Fruit fly (Drosophila melanogaster) whole organism, embryonic: ENCODE data around the gene CG3036.

ENCODE experiments used
- ATbp ChIP-seq: fragments of 200-800 bp; sonication (Bioruptor generic); optimal IDR thresholded peaks from 2 replicates; lab custom pipeline; 2017; ENCODE audit warnings: missing biosample characterization, mild to moderate bottlenecking, missing genetic modification characterization, missing genetic modification reagents
- Aef1 ChIP-seq: fragments of 200-800 bp; sonication (Bioruptor generic); IDR thresholded peaks from 3 replicates; pipeline ENCODE4 v1.3.6; 2022; ENCODE audit warnings: missing biosample characterization, missing genetic modification characterization
- C15 ChIP-seq: fragments of 200-800 bp; sonication (Bioruptor generic); IDR thresholded peaks from 3 replicates; pipeline ENCODE4 v1.3.6; 2022; ENCODE audit warnings: missing biosample characterization, missing genetic modification characterization
- CG10267 ChIP-seq: fragments of 200-800 bp; sonication (Bioruptor generic); optimal IDR thresholded peaks from 2 replicates; lab custom pipeline; 2018; ENCODE audit warnings: missing biosample characterization, mild to moderate bottlenecking, missing genetic modification characterization, moderate library complexity
- CG10654 ChIP-seq: fragments of 200-800 bp; sonication (Bioruptor generic); optimal IDR thresholded peaks from 2 replicates; lab custom pipeline; 2016; ENCODE audit warnings: missing biosample characterization, missing genetic modification characterization
- CG11398 ChIP-seq: fragments of 200-800 bp; sonication (Bioruptor generic); optimal IDR thresholded peaks from 2 replicates; lab custom pipeline; 2016; ENCODE audit warnings: missing biosample characterization, missing genetic modification characterization
- CG15601 ChIP-seq: fragments of 200-800 bp; sonication (Bioruptor generic); optimal IDR thresholded peaks from 3 replicates; lab custom pipeline; 2019; ENCODE audit warnings: missing biosample characterization, mild to moderate bottlenecking, missing genetic modification characterization, moderate library complexity
- CG1603 ChIP-seq: fragments of 200-800 bp; sonication (Bioruptor generic); optimal IDR thresholded peaks from 2 replicates; lab custom pipeline; 2019; ENCODE audit warnings: missing biosample characterization, mild to moderate bottlenecking, missing genetic modification characterization, moderate library complexity
- CG1647 ChIP-seq: fragments of 200-800 bp; sonication (Bioruptor generic); optimal IDR thresholded peaks from 3 replicates; lab custom pipeline; 2016; ENCODE audit warnings: missing biosample characterization, missing genetic modification characterization
- CG1792 ChIP-seq: fragments of 200-800 bp; sonication (Bioruptor generic); optimal IDR thresholded peaks from 2 replicates; lab custom pipeline; 2016; ENCODE audit warnings: missing biosample characterization, missing genetic modification characterization
- CG2678 ChIP-seq: fragments of 200-800 bp; sonication (Bioruptor generic); optimal IDR thresholded peaks from 3 replicates; lab custom pipeline; 2019; ENCODE audit warnings: missing biosample characterization, mild to moderate bottlenecking, missing genetic modification characterization, moderate library complexity
- CG3281 ChIP-seq: fragments of 200-800 bp; sonication (Bioruptor generic); optimal IDR thresholded peaks from 3 replicates; lab custom pipeline; 2017; ENCODE audit warnings: missing biosample characterization, mild to moderate bottlenecking, missing genetic modification characterization
- CG4360 ChIP-seq: fragments of 200-800 bp; sonication (Bioruptor generic); IDR thresholded peaks from 2 replicates; pipeline ENCODE4 v1.3.6; 2022; ENCODE audit warnings: missing biosample characterization, missing genetic modification characterization
- CG7839 ChIP-seq: fragments of 200-800 bp; sonication (Bioruptor generic); optimal IDR thresholded peaks from 3 replicates; lab custom pipeline; 2018; ENCODE audit warnings: missing biosample characterization, mild to moderate bottlenecking, missing genetic modification characterization, moderate library complexity
- CG8359 ChIP-seq: fragments of 200-800 bp; sonication (Bioruptor generic); optimal IDR thresholded peaks from 2 replicates; lab custom pipeline; 2017; ENCODE audit warnings: missing biosample characterization, mild to moderate bottlenecking, missing genetic modification characterization, borderline replicate concordance
- CG8388 ChIP-seq: fragments of 200-800 bp; sonication (Bioruptor generic); optimal IDR thresholded peaks from 2 replicates; lab custom pipeline; 2019; ENCODE audit warnings: missing biosample characterization, mild to moderate bottlenecking, missing genetic modification characterization, moderate library complexity
- CG8924 ChIP-seq: fragments of 200-800 bp; optimal IDR thresholded peaks from 3 replicates; lab custom pipeline; 2019; ENCODE audit warnings: missing biosample characterization, mild to moderate bottlenecking, missing genetic modification characterization, moderate library complexity
- CHES-1-like ChIP-seq: fragments of 200-800 bp; sonication (Bioruptor generic); optimal IDR thresholded peaks from 2 replicates; lab custom pipeline; 2016; ENCODE audit warnings: missing biosample characterization, missing genetic modification characterization
- D19A ChIP-seq: fragments of 200-800 bp; optimal IDR thresholded peaks from 3 replicates; lab custom pipeline; 2019; ENCODE audit warnings: missing biosample characterization, mild to moderate bottlenecking, missing genetic modification characterization, moderate library complexity
- Dfd ChIP-seq, 2 experiments: fragments of >200 bp; optimal IDR thresholded peaks; 2 replicates each; lab custom pipeline; 2017; ENCODE audit warnings: missing biosample characterization in 2 of 2, missing genetic modification characterization in 2 of 2
- Fer3 ChIP-seq: fragments of 200-800 bp; sonication (Bioruptor generic); optimal IDR thresholded peaks from 2 replicates; lab custom pipeline; 2018; ENCODE audit warnings: missing biosample characterization, mild to moderate bottlenecking, missing genetic modification characterization, moderate library complexity
- Kr ChIP-seq: fragments of 200-800 bp; sonication (Bioruptor generic); optimal IDR thresholded peaks from 2 replicates; lab custom pipeline; 2017; ENCODE audit warnings: missing biosample characterization, mild to moderate bottlenecking, missing genetic modification characterization
- Med ChIP-seq: fragments of 200-800 bp; sonication (Bioruptor generic); peaks from one replicate; lab custom pipeline; 2016; ENCODE audit warnings: missing biosample characterization, missing genetic modification characterization, mild to moderate bottlenecking, inconsistent platforms, moderate library complexity
- Meics ChIP-seq: fragments of 200-800 bp; sonication (Bioruptor generic); optimal IDR thresholded peaks from 2 replicates; lab custom pipeline; 2017; ENCODE audit warnings: missing biosample characterization, mild to moderate bottlenecking, missing genetic modification characterization
- Nf-YA ChIP-seq: fragments of 200-800 bp; sonication (Bioruptor generic); IDR thresholded peaks from 2 replicates; pipeline ENCODE4 v1.3.6; 2022; ENCODE audit warnings: missing biosample characterization, missing genetic modification characterization
- Nf-YC ChIP-seq: fragments of 200-800 bp; optimal IDR thresholded peaks from 3 replicates; lab custom pipeline; 2019; ENCODE audit warnings: missing biosample characterization, mild to moderate bottlenecking, missing genetic modification characterization, moderate library complexity
- Poxn ChIP-seq: fragments of 200-800 bp; sonication (Bioruptor generic); IDR thresholded peaks from 2 replicates; pipeline ENCODE4 v1.3.6; 2022; ENCODE audit warnings: missing biosample characterization, missing genetic modification characterization
- Six4 ChIP-seq: fragments of 200-800 bp; sonication (Bioruptor generic); optimal IDR thresholded peaks from 2 replicates; lab custom pipeline; 2016; ENCODE audit warnings: missing biosample characterization, missing genetic modification characterization
- ato ChIP-seq: fragments of 200-800 bp; sonication (Bioruptor generic); IDR thresholded peaks from 2 replicates; pipeline ENCODE4 v1.3.6; 2022; ENCODE audit warnings: missing biosample characterization, missing genetic modification characterization; ENCODE audit not compliant: partially characterized antibody
- bsh ChIP-seq, 2 experiments: fragments of 200-800 bp; sonication (Bioruptor generic); optimal IDR thresholded peaks; 2 replicates each; lab custom pipeline; 2017 to 2018; ENCODE audit warnings: mild to moderate bottlenecking in 2 of 2, missing biosample characterization in 2 of 2, missing genetic modification characterization in 2 of 2, moderate library complexity in 1 of 2
- crol ChIP-seq: fragments of 200-800 bp; sonication (Bioruptor generic); IDR thresholded peaks from 2 replicates; pipeline ENCODE4 v1.3.6; 2022; ENCODE audit warnings: missing biosample characterization, missing genetic modification characterization
- dmrt11E ChIP-seq: fragments of 200-800 bp; sonication (Bioruptor generic); optimal IDR thresholded peaks from 3 replicates; lab custom pipeline; 2018; ENCODE audit warnings: missing biosample characterization, mild to moderate bottlenecking, missing genetic modification characterization, moderate library complexity
- dmrt99B ChIP-seq: fragments of 200-800 bp; sonication (Bioruptor generic); optimal IDR thresholded peaks from 2 replicates; lab custom pipeline; 2018; ENCODE audit warnings: missing biosample characterization, mild to moderate bottlenecking, missing genetic modification characterization, moderate library complexity
- emc ChIP-seq: fragments of 200-800 bp; sonication (Bioruptor generic); optimal IDR thresholded peaks from 2 replicates; lab custom pipeline; 2016; ENCODE audit warnings: missing biosample characterization, missing genetic modification characterization
- ewg ChIP-seq: fragments of 200-800 bp; sonication (Bioruptor generic); optimal IDR thresholded peaks from 3 replicates; lab custom pipeline; 2017; ENCODE audit warnings: mild to moderate bottlenecking, missing biosample characterization, missing genetic modification reagents, missing genetic modification characterization
- gce ChIP-seq: fragments of 200-800 bp; sonication (Bioruptor generic); IDR thresholded peaks from 3 replicates; pipeline ENCODE4 v1.3.6; 2022; ENCODE audit warnings: missing biosample characterization, missing genetic modification characterization
- ken ChIP-seq: fragments of 200-800 bp; sonication (Bioruptor generic); IDR thresholded peaks from 3 replicates; pipeline ENCODE4 v1.3.6; 2022; ENCODE audit warnings: missing biosample characterization, missing genetic modification characterization
- lab ChIP-seq: fragments of 200-800 bp; sonication (Bioruptor generic); optimal IDR thresholded peaks from 3 replicates; lab custom pipeline; 2017; ENCODE audit warnings: missing biosample characterization, missing genetic modification characterization, mild to moderate bottlenecking, moderate library complexity, missing genetic modification reagents
- nmo ChIP-seq: fragments of 200-800 bp; sonication (Bioruptor generic); optimal IDR thresholded peaks from 2 replicates; lab custom pipeline; 2018; ENCODE audit warnings: missing biosample characterization, mild to moderate bottlenecking, missing genetic modification characterization, moderate library complexity
- otp ChIP-seq: fragments of 200-800 bp; sonication (Bioruptor generic); IDR thresholded peaks from 3 replicates; pipeline ENCODE4, ENCODE4 v1.3.6; 2022; ENCODE audit warnings: missing biosample characterization, missing genetic modification characterization
- phol ChIP-seq: fragments of 200-800 bp; sonication (Bioruptor generic); optimal IDR thresholded peaks from 3 replicates; lab custom pipeline; 2018; ENCODE audit warnings: missing biosample characterization, mild to moderate bottlenecking, missing genetic modification characterization, moderate library complexity
- repo ChIP-seq: fragments of 200-800 bp; sonication (Bioruptor generic); optimal IDR thresholded peaks from 2 replicates; lab custom pipeline; 2016; ENCODE audit warnings: missing biosample characterization, missing genetic modification characterization
- row ChIP-seq: fragments of 200-800 bp; sonication (Bioruptor generic); IDR thresholded peaks from 3 replicates; pipeline ENCODE4 v1.3.6; 2022; ENCODE audit warnings: missing biosample characterization, missing genetic modification characterization
- sim ChIP-seq: fragments of 200-800 bp; sonication (Bioruptor generic); IDR thresholded peaks from 2 replicates; pipeline ENCODE4 v1.3.6; 2022; ENCODE audit warnings: missing biosample characterization, missing genetic modification characterization
- stwl ChIP-seq: fragments of 200-800 bp; sonication (Bioruptor generic); optimal IDR thresholded peaks from 3 replicates; lab custom pipeline; 2018; ENCODE audit warnings: missing biosample characterization, mild to moderate bottlenecking, missing genetic modification characterization, moderate library complexity
- tgo ChIP-seq: fragments of 200-800 bp; sonication (Bioruptor generic); IDR thresholded peaks from 3 replicates; pipeline ENCODE4 v1.3.6; 2022; ENCODE audit warnings: missing biosample characterization, missing genetic modification characterization
- tin ChIP-seq: fragments of 200-800 bp; sonication (Bioruptor generic); optimal IDR thresholded peaks from 3 replicates; lab custom pipeline; 2016; ENCODE audit warnings: missing biosample characterization, missing genetic modification characterization
- unpg ChIP-seq: fragments of 200-800 bp; sonication (Bioruptor generic); optimal IDR thresholded peaks from 3 replicates; lab custom pipeline; 2018; ENCODE audit warnings: missing biosample characterization, mild to moderate bottlenecking, missing genetic modification characterization, moderate library complexity

CG3036 gene

dm6 chr2L:4915715-4916153 lies 23.8 kb downstream of the CG3036 start (continued):
- TF ChIP-seq ewg (GFP tag; lab: Kevin White, UChicago) (no peak), Nf-YA (0 out of 2 replicates have a peak, but pooled peaks have one; percentile 43), Aef1 (GFP tag; lab: Robert Waterston, UW) (no peak), CG8388 (peak; percentile 15), Nf-YC (no peak), phol (tag; lab: Kevin White, UChicago) (peak; percentile 61), Six4 (GFP tag; lab: Kevin White, UChicago) (peak; percentile 21), CG1792 (GFP tag; lab: Kevin White, UChicago) (no peak), gce (GFP tag; lab: Robert Waterston, UW) (no peak), CG11398 (GFP tag; lab: Kevin White, UChicago) (no peak), ken (no peak), CG2678 (tag; lab: Kevin White, UChicago) (peak; percentile 50), CG15601 (tag; lab: Kevin White, UChicago) (peak; percentile 7), otp (GFP tag; lab: Robert Waterston, UW) (no peak), dmrt99B (peak; percentile 51), dmrt11E (tag; lab: Kevin White, UChicago) (peak; percentile 38), Kr (GFP tag; lab: Kevin White, UChicago) (no peak), CG1603 (tag; lab: Kevin White, UChicago) (no peak), D19A (tag; lab: Kevin White, UChicago) (peak; percentile 36), nmo (GFP tag; lab: Kevin White, UChicago) (peak; percentile 51), CG4360 (GFP tag; lab: Robert Waterston, UW) (peak; percentile 46), bsh (GFP tag; optimal IDR thresholded peaks at IDR 0.05; lab: Kevin White, UChicago) (peak in 1 of 2 experiments; percentile 24), CG8359 (GFP tag; lab: Kevin White, UChicago) (peak; percentile 7), unpg (GFP tag; lab: Kevin White, UChicago) (peak; percentile 22), sim (GFP tag; lab: Robert Waterston, UW) (no peak), crol (GFP tag; lab: Robert Waterston, UW) (peak; percentile 54), tin (GFP tag; lab: Kevin White, UChicago) (peak; percentile 8), lab (GFP tag; lab: Kevin White, UChicago) (peak; percentile 50), CG7839 (tag; lab: Kevin White, UChicago) (peak; percentile 41), CG10267 (tag; lab: Kevin White, UChicago) (peak; percentile 36), row (GFP tag; lab: Robert Waterston, UW) (peak; percentile 35; the same call in 1 of the 3 replicates), CHES-1-like (GFP tag; lab: Kevin White, UChicago) (no peak), Fer3 (tag; lab: Kevin White, UChicago) (no peak), stwl (tag; lab: Kevin White, UChicago) (no peak), ato (GFP tag; lab: Robert Waterston, UW) (no peak), CG10654 (GFP tag; lab: Kevin White, UChicago) (no peak), Poxn (GFP tag; lab: Robert Waterston, UW) (no peak), Meics (GFP tag; lab: Kevin White, UChicago) (peak; percentile 5), Med (GFP tag; lab: Kevin White, UChicago) (peak; percentile 58), repo (GFP tag; lab: Kevin White, UChicago) (no peak), ATbp (GFP tag; lab: Kevin White, UChicago) (peak; percentile 47), C15 (no peak), CG8924 (tag; lab: Kevin White, UChicago) (peak; percentile 41), Dfd (GFP tag; optimal IDR thresholded peaks at IDR 0.05; lab: Kevin White, UChicago) (no peak), emc (GFP tag; lab: Kevin White, UChicago) (no peak), CG1647 (GFP tag; lab: Kevin White, UChicago) (no peak), CG3281 (peak; percentile 3), tgo (0 out of 3 replicates have a peak, but pooled peaks have one; percentile 31)
